Fruit fly (Drosophila melanogaster): ENCODE data around the gene ndl.
A peak's percentile ranks its signal among the peaks of the same experiment; 100 is the strongest.

ndl gene

dm6 chr3L:6552968-6553402, 50.2 kb downstream of the ndl start (continued):
- TF ChIP-seq lab (GFP tag; optimal IDR thresholded peaks at IDR 0.05) (peak; percentile 92), Side (GFP tag; optimal IDR thresholded peaks at IDR 0.05) (peak; percentile 76), Dek (tag; optimal IDR thresholded peaks at IDR 0.05) (peak; percentile 88), CG11093 (GFP tag; IDR thresholded peaks at IDR 0.05) (peak; percentile 84), cg (GFP tag; optimal IDR thresholded peaks at IDR 0.05) (no peak), CG6272 (GFP tag; IDR thresholded peaks at IDR 0.05) (peak; percentile 43; the same call in 1 of the 2 replicates), Usf (GFP tag; optimal IDR thresholded peaks at IDR 0.05) (peak; percentile 10), CG10431 (GFP tag; optimal IDR thresholded peaks at IDR 0.05) (peak; percentile 21), Dfd (GFP tag; optimal IDR thresholded peaks at IDR 0.05) (no peak), Ada2b (GFP tag; IDR thresholded peaks at IDR 0.05) (peak; percentile 87), Dip2 (GFP tag; IDR thresholded peaks at IDR 0.05) (no peak), CG4707 (GFP tag; optimal IDR thresholded peaks at IDR 0.05) (peak; percentile 56), Atf6 (GFP tag; IDR thresholded peaks at IDR 0.05) (peak; percentile 93), CG16813 (GFP tag; IDR thresholded peaks at IDR 0.05; ENCODE audit: partially characterized antibody) (no peak), CG13624 (GFP tag; optimal IDR thresholded peaks at IDR 0.05) (peak; percentile 89), PHDP (tag; optimal IDR thresholded peaks at IDR 0.05) (peak; percentile 91), CG1647 (GFP tag; optimal IDR thresholded peaks at IDR 0.05) (peak; percentile 69), shn (GFP tag; optimal IDR thresholded peaks at IDR 0.05) (peak; percentile 57), slou (GFP tag; optimal IDR thresholded peaks at IDR 0.05) (peak; percentile 72), E2f1 (GFP tag; IDR thresholded peaks at IDR 0.05) (peak; percentile 82), Camta (GFP tag; optimal IDR thresholded peaks at IDR 0.05) (peak; percentile 60), CG18619 (GFP tag; optimal IDR thresholded peaks at IDR 0.05) (peak; percentile 81), CG6765 (GFP tag; optimal IDR thresholded peaks at IDR 0.05) (peak; percentile 75), sqz (GFP tag; optimal IDR thresholded peaks at IDR 0.05) (peak; percentile 51), eyg (GFP tag; optimal IDR thresholded peaks at IDR 0.05) (peak; percentile 73), Xrp1 (GFP tag; IDR thresholded peaks at IDR 0.05) (peak; percentile 85), CG17361 (GFP tag; IDR thresholded peaks at IDR 0.05) (peak; percentile 85), sens (GFP tag) (peak; percentile 95), CG7271 (tag; optimal IDR thresholded peaks at IDR 0.05) (peak; percentile 7), CG17186 (GFP tag; optimal IDR thresholded peaks at IDR 0.05) (peak; percentile 25), CG11247 (GFP tag; IDR thresholded peaks at IDR 0.05) (peak; percentile 83), slbo (GFP tag; IDR thresholded peaks at IDR 0.05) (peak; percentile 94), pfk (GFP tag; optimal IDR thresholded peaks at IDR 0.05) (peak; percentile 15), Trl (optimal IDR thresholded peaks at IDR 0.05) (no peak), Trl (GFP tag; optimal IDR thresholded peaks at IDR 0.05) (peak; percentile 71), abd-A (tag; optimal IDR thresholded peaks at IDR 0.05) (no peak), Hey (tag; optimal IDR thresholded peaks at IDR 0.05) (peak; percentile 39), Xbp1 (GFP tag; optimal IDR thresholded peaks at IDR 0.05) (peak; percentile 81), zf30C (GFP tag; optimal IDR thresholded peaks at IDR 0.05) (no peak), CG12391 (tag; optimal IDR thresholded peaks at IDR 0.05) (peak; percentile 84), CG15479 (GFP tag; optimal IDR thresholded peaks at IDR 0.05) (no peak), CG33557 (GFP tag; optimal IDR thresholded peaks at IDR 0.05) (peak; percentile 3), vvl (GFP tag; IDR thresholded peaks at IDR 0.05) (peak; percentile 94), sna (GFP tag; IDR thresholded peaks at IDR 0.05; ENCODE audit: partially characterized antibody) (no peak), CG11085 (GFP tag; IDR thresholded peaks at IDR 0.05) (peak; percentile 83; the same call in 1 of the 2 replicates), onecut (GFP tag; IDR thresholded peaks at IDR 0.05) (peak; percentile 63), sima (GFP tag; optimal IDR thresholded peaks at IDR 0.05) (peak; percentile 64), Hr39 (optimal IDR thresholded peaks at IDR 0.05) (no peak), row (GFP tag; IDR thresholded peaks at IDR 0.05) (peak; percentile 93), CG8388 (GFP tag; optimal IDR thresholded peaks at IDR 0.05) (peak; percentile 76), CG12219 (GFP tag; optimal IDR thresholded peaks at IDR 0.05) (peak; percentile 78), CG12659 (GFP tag; optimal IDR thresholded peaks at IDR 0.05) (peak; percentile 85)

All from whole organism, embryonic.